Fruit fly (Drosophila melanogaster): ENCODE measurements around the gene CG9109.

CG9109 gene

DNA sequence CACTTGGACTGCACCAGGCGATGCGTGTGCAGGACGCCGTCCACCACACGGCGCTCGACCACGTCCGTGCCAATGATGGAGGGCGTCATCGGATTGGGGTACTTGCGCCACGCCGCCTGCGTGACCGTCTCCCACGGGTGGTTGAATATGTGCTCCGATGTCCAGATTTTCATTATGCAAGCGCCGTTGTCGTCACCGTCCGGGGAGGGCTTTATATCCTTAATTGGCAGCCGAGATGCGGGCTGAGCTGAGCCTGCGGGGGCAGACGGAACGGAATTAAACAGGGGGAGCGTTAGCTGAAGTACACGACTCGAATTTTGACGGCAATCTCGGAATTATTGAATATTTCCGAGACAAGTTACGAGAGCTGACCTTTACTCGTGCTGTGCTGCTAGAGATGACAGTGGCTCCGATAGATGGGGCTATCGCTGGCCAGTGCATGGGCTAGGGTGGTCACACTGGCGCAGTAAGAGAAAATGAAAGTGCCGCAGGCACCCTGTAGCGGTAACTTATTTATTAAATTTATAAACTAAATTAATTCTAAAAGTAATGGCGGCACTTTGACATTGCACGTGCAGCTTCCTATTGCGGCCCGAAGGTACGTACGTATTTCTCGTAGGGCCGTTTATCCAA is 13.4 kb upstream of the CG9109 start, which contains the start of gene IPIP (continued):
- TF ChIP-seq gcm (GFP tag; optimal IDR thresholded peaks at IDR 0.05) (no peak), CG10979 (tag; optimal IDR thresholded peaks at IDR 0.05) (peak; percentile 0), Hr78 (GFP tag; optimal IDR thresholded peaks at IDR 0.05) (peak in 1 of 2 experiments; percentile 84), Nf-YA (GFP tag; IDR thresholded peaks at IDR 0.05) (peak; percentile 39; the same call in 1 of the 2 replicates), CG10209 (GFP tag; optimal IDR thresholded peaks at IDR 0.05) (peak; percentile 48), luna (GFP tag; optimal IDR thresholded peaks at IDR 0.05) (no peak), Mad (GFP tag; optimal IDR thresholded peaks at IDR 0.05) (peak; percentile 6), Blimp-1 (GFP tag; optimal IDR thresholded peaks at IDR 0.05) (peak; percentile 19), CG17385 (GFP tag; optimal IDR thresholded peaks at IDR 0.05) (peak; percentile 22), CG17359 (tag; optimal IDR thresholded peaks at IDR 0.05) (no peak), CG8290 (GFP tag; optimal IDR thresholded peaks at IDR 0.05) (no peak), CG8290 (tag; optimal IDR thresholded peaks at IDR 0.05) (peak in 1 of 2 experiments; percentile 66), NFAT (GFP tag; IDR thresholded peaks at IDR 0.05) (peak; percentile 82), sug (tag; optimal IDR thresholded peaks at IDR 0.05) (peak; percentile 53), CG32772 (GFP tag; IDR thresholded peaks at IDR 0.05) (peak; percentile 23; the same call in 1 of the 2 replicates), gce (GFP tag; IDR thresholded peaks at IDR 0.05) (no peak), Dref (GFP tag; IDR thresholded peaks at IDR 0.05) (peak; percentile 79), CG30403 (GFP tag; optimal IDR thresholded peaks at IDR 0.05) (peak; percentile 26), wdn (GFP tag; IDR thresholded peaks at IDR 0.05) (no peak), nerfin-2 (GFP tag; IDR thresholded peaks at IDR 0.05; ENCODE audit: partially characterized antibody) (peak; percentile 63), Jarid2 (GFP tag; optimal IDR thresholded peaks at IDR 0.05) (no peak), btn (GFP tag; optimal IDR thresholded peaks at IDR 0.05) (no peak), H15 (GFP tag; IDR thresholded peaks at IDR 0.05) (peak; percentile 51; the same call in 1 of the 3 replicates), pzg (GFP tag; optimal IDR thresholded peaks at IDR 0.05) (peak; percentile 83), CG7372 (GFP tag; IDR thresholded peaks at IDR 0.05) (peak; percentile 42; the same call in 1 of the 2 replicates), fd3F (GFP tag; optimal IDR thresholded peaks at IDR 0.05) (no peak), CG17186 (GFP tag; optimal IDR thresholded peaks at IDR 0.05) (peak; percentile 49), CG2116 (GFP tag; optimal IDR thresholded peaks at IDR 0.05) (peak; percentile 10), CG11085 (GFP tag; IDR thresholded peaks at IDR 0.05) (0 out of 2 replicates have a peak, but pooled peaks have one; percentile 37), CG12071 (GFP tag; optimal IDR thresholded peaks at IDR 0.05) (no peak), D (optimal IDR thresholded peaks at IDR 0.05) (no peak), D (GFP tag; optimal IDR thresholded peaks at IDR 0.05) (no peak), CG9932 (GFP tag; IDR thresholded peaks at IDR 0.05) (peak; percentile 79), CG6254 (GFP tag; optimal IDR thresholded peaks at IDR 0.05) (peak; percentile 100), ase (GFP tag; IDR thresholded peaks at IDR 0.05) (peak; percentile 34; the same call in 1 of the 3 replicates), Xbp1 (GFP tag; optimal IDR thresholded peaks at IDR 0.05) (peak; percentile 47), sisA (GFP tag; IDR thresholded peaks at IDR 0.05) (0 out of 2 replicates have a peak, but pooled peaks have one; percentile 4), lab (GFP tag; optimal IDR thresholded peaks at IDR 0.05) (peak; percentile 60), Adf1 (GFP tag; IDR thresholded peaks at IDR 0.05) (peak; percentile 33; the same call in 1 of the 2 replicates), Lpt (GFP tag; optimal IDR thresholded peaks at IDR 0.05) (no peak), so (GFP tag; IDR thresholded peaks at IDR 0.05) (peak; percentile 44; the same call in 2 of the 3 replicates), CG18764 (GFP tag; optimal IDR thresholded peaks at IDR 0.05) (no peak), NfI (GFP tag; optimal IDR thresholded peaks at IDR 0.05) (peak; percentile 51), CG6654 (GFP tag; optimal IDR thresholded peaks at IDR 0.05) (no peak), CG11456 (GFP tag; IDR thresholded peaks at IDR 0.05) (peak; percentile 75), Bdp1 (GFP tag; optimal IDR thresholded peaks at IDR 0.05) (peak; percentile 57), Max (GFP tag; optimal IDR thresholded peaks at IDR 0.05) (peak; percentile 4), CG12659 (GFP tag; optimal IDR thresholded peaks at IDR 0.05) (peak; percentile 65), chn (GFP tag; optimal IDR thresholded peaks at IDR 0.05) (peak; percentile 62), CG11695 (GFP tag; IDR thresholded peaks at IDR 0.05) (no peak)
